Worm (Caenorhabditis elegans): ENCODE measurements around the gene F36D3.16.

DNA sequence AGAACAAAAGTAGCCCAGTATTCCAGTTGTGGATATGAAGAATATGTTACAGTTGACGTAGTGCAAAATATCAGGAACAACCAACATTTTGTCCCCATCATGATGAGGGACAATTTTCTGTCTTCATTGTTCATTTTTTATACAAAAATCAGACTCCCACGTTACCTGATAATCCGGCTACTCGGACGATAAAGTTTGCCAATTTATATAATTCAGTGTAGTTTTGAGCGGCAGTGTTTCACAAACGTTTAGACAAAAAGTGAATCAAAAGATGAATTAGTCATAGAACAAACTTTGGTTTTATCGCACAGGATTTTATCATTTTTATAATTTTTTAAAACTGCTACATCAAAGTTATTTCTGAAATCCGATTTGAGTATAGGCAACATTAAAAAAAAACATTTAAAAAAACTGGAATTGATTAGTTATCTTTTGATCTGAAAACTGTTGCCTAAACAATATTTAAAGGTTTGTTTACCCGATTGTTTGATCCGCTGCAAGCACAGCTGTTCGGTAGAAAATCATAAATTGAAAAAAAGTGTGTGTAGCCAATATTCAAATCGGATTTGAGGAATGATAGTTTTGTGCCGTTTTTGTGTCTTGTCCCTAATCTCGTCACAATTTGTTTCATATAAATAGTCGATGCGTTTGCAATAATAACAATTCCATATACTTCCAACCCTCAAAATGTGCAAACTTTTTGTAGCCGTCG lies 46.8 kb upstream of the F36D3.16 start, which contains the start of the genes F57E7.4 and spig-6:
- no peak for TF ChIP-seq nhr-11 (tag; optimal IDR thresholded peaks at IDR 0.05)
- TF ChIP-seq nhr-76 (tag; optimal IDR thresholded peaks at IDR 0.05): no peak
- TF ChIP-seq unc-30 (tag; optimal IDR thresholded peaks at IDR 0.05): no peak
- no peak for TF ChIP-seq nhr-12 (tag; optimal IDR thresholded peaks at IDR 0.05)
- TF ChIP-seq C16A3.4 (tag; optimal IDR thresholded peaks at IDR 0.05): no peak
- TF ChIP-seq lin-13 (GFP tag; optimal IDR thresholded peaks at IDR 0.05): no peak
- no peak for TF ChIP-seq jun-1 (tag; optimal IDR thresholded peaks at IDR 0.05)
- no peak for TF ChIP-seq egl-27 (tag; optimal IDR thresholded peaks at IDR 0.05)
- TF ChIP-seq fkh-10 (GFP tag; optimal IDR thresholded peaks at IDR 0.05): no peak
- no peak for TF ChIP-seq mdl-1 (tag; optimal IDR thresholded peaks at IDR 0.05)

Data from whole organism, L1 larva.